Worm (Caenorhabditis elegans) whole organism, mixed stage, embryonic: ENCODE measurements around the gene Y62E10A.24.

Experiments
- M03D4.4 ChIP-seq: sonication (generic microtip); optimal IDR thresholded peaks from 2 replicates; lab custom pipeline; 2017; ENCODE audit warnings: mild to moderate bottlenecking, missing genetic modification characterization, missing compliant biosample characterization
- bed-3 ChIP-seq: fragments of 200-800 bp; sonication (Bioruptor generic); optimal IDR thresholded peaks from 3 replicates; lab custom pipeline; 2018; ENCODE audit warnings: mild to moderate bottlenecking, missing genetic modification characterization, moderate library complexity, missing compliant biosample characterization
- blmp-1 ChIP-seq: fragments of 150-350 bp; optimal IDR thresholded peaks from 2 replicates; lab custom pipeline; 2014; ENCODE audit warnings: missing biosample characterization, missing genetic modification characterization
- ceh-39 ChIP-seq: fragments of 150-350 bp; optimal IDR thresholded peaks from 2 replicates; lab custom pipeline; 2014; ENCODE audit warnings: missing biosample characterization, missing genetic modification characterization
- ceh-43 ChIP-seq: fragments of 200-800 bp; sonication (Bioruptor generic); optimal IDR thresholded peaks from 2 replicates; lab custom pipeline; 2018; ENCODE audit warnings: mild to moderate bottlenecking, missing genetic modification characterization, moderate library complexity, missing compliant biosample characterization
- ceh-83 ChIP-seq: fragments of 200-800 bp; sonication (Bioruptor generic); optimal IDR thresholded peaks from 2 replicates; lab custom pipeline; 2018; ENCODE audit warnings: mild to moderate bottlenecking, missing genetic modification characterization, missing compliant biosample characterization
- ces-1 ChIP-seq: fragments of 150-350 bp; optimal IDR thresholded peaks from 2 replicates; lab custom pipeline; 2014; ENCODE audit warnings: missing biosample characterization, missing genetic modification reagents, missing genetic modification characterization
- drap-1 ChIP-seq: fragments of 200-800 bp; sonication (Bioruptor generic); optimal IDR thresholded peaks from 3 replicates; lab custom pipeline; 2018; ENCODE audit warnings: mild to moderate bottlenecking, missing genetic modification characterization, missing compliant biosample characterization
- elt-1 ChIP-seq: sonication (generic microtip); optimal IDR thresholded peaks from 2 replicates; lab custom pipeline; 2017; ENCODE audit warnings: missing genetic modification characterization, mild to moderate bottlenecking, missing compliant biosample characterization, antibody characterized with exemption, moderate library complexity, borderline replicate concordance; ENCODE audit not compliant: insufficient read depth
- elt-3 ChIP-seq: fragments of 150-350 bp; optimal IDR thresholded peaks from 2 replicates; lab custom pipeline; 2014; ENCODE audit warnings: missing biosample characterization, missing genetic modification characterization
- flh-1 ChIP-seq: fragments of 200-800 bp; sonication (Bioruptor generic); optimal IDR thresholded peaks from 2 replicates; lab custom pipeline; 2018; ENCODE audit warnings: mild to moderate bottlenecking, missing genetic modification characterization, moderate library complexity, missing compliant biosample characterization
- hlh-1 ChIP-seq: fragments of 150-350 bp; optimal IDR thresholded peaks from 2 replicates; lab custom pipeline; 2014; ENCODE audit warnings: missing biosample characterization, missing genetic modification reagents, missing genetic modification characterization
- lin-13 ChIP-seq: fragments of 150-350 bp; optimal IDR thresholded peaks from 2 replicates; lab custom pipeline; 2014; ENCODE audit warnings: missing biosample characterization, missing genetic modification characterization
- lin-32 ChIP-seq: fragments of 200-800 bp; sonication (Bioruptor generic); optimal IDR thresholded peaks from 2 replicates; lab custom pipeline; 2018; ENCODE audit warnings: mild to moderate bottlenecking, missing genetic modification characterization, missing compliant biosample characterization
- lsy-2 ChIP-seq: fragments of 150-350 bp; optimal IDR thresholded peaks from 2 replicates; lab custom pipeline; 2014; ENCODE audit warnings: missing biosample characterization, missing genetic modification characterization
- mep-1 ChIP-seq: fragments of 150-350 bp; optimal IDR thresholded peaks from 2 replicates; lab custom pipeline; 2017; ENCODE audit warnings: missing biosample characterization, missing genetic modification reagents, missing genetic modification characterization, inconsistent platforms
- mls-2 ChIP-seq: sonication (generic microtip); optimal IDR thresholded peaks from 2 replicates; lab custom pipeline; 2016; ENCODE audit warnings: mild to moderate bottlenecking, missing genetic modification characterization, moderate library complexity, missing compliant biosample characterization
- nhr-12 ChIP-seq: fragments of 150-350 bp; optimal IDR thresholded peaks from 2 replicates; lab custom pipeline; 2014; ENCODE audit warnings: missing biosample characterization, missing genetic modification characterization
- nhr-2 ChIP-seq: fragments of 150-350 bp; optimal IDR thresholded peaks from 2 replicates; lab custom pipeline; 2014; ENCODE audit warnings: missing biosample characterization, missing genetic modification characterization
- nhr-237 ChIP-seq: fragments of 150-350 bp; optimal IDR thresholded peaks from 2 replicates; lab custom pipeline; 2014; ENCODE audit warnings: missing biosample characterization, missing genetic modification characterization
- nhr-28 ChIP-seq: fragments of 150-350 bp; optimal IDR thresholded peaks from 2 replicates; lab custom pipeline; 2014; ENCODE audit warnings: missing biosample characterization, missing genetic modification characterization
- pha-4 ChIP-seq: fragments of 150-350 bp; optimal IDR thresholded peaks from 2 replicates; lab custom pipeline; 2018; ENCODE audit warnings: missing biosample characterization, missing genetic modification reagents, missing genetic modification characterization
- sem-2 ChIP-seq: fragments of 200-800 bp; sonication (Bioruptor generic); optimal IDR thresholded peaks from 2 replicates; lab custom pipeline; 2018; ENCODE audit warnings: mild to moderate bottlenecking, missing genetic modification characterization, missing compliant biosample characterization
- snpc-4 ChIP-seq: fragments of 150-350 bp; optimal IDR thresholded peaks from 2 replicates; lab custom pipeline; 2014; ENCODE audit warnings: missing biosample characterization, missing genetic modification characterization
- sptf-1 ChIP-seq: sonication (generic microtip); optimal IDR thresholded peaks from 2 replicates; lab custom pipeline; 2017; ENCODE audit warnings: mild to moderate bottlenecking, missing genetic modification characterization, moderate library complexity, missing compliant biosample characterization
- tbx-8 ChIP-seq: fragments of 200-800 bp; sonication (Bioruptor generic); optimal IDR thresholded peaks from 2 replicates; lab custom pipeline; 2018; ENCODE audit warnings: mild to moderate bottlenecking, missing genetic modification characterization, moderate library complexity, missing compliant biosample characterization
- unc-120 ChIP-seq: sonication (generic microtip); optimal IDR thresholded peaks from 2 replicates; lab custom pipeline; 2017; ENCODE audit warnings: missing genetic modification characterization, missing compliant biosample characterization; ENCODE audit not compliant: poor library complexity, severe bottlenecking
- unc-39 ChIP-seq: fragments of 150-350 bp; optimal IDR thresholded peaks from 2 replicates; lab custom pipeline; 2014; ENCODE audit warnings: missing biosample characterization, missing genetic modification characterization
- zip-8 ChIP-seq: fragments of 150-350 bp; optimal IDR thresholded peaks from 2 replicates; lab custom pipeline; 2014; ENCODE audit warnings: missing biosample characterization, missing genetic modification characterization
- ztf-11 ChIP-seq: fragments of 150-350 bp; optimal IDR thresholded peaks from 2 replicates; lab custom pipeline; 2014; ENCODE audit warnings: missing biosample characterization, missing genetic modification characterization

Gene Y62E10A.24

DNA sequence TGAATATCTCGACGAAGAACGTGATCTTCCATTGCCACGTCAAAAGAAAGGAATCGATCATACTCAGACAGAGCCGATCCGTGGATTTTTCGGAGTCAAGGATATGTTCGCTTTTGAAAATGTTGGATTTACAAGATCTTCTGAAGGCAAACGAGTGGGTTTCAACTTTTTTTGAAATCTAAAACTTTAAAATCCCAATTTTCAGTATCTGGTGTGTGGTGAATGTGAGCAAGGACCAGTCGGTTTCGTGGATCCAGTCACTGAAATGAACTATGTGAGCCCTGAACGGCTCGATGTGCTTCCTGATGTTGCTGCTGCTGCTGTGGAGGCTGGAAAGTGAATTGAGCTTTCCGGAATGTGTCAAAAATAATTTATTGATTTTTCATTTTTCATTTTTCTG lies 16.4 kb downstream of the Y62E10A.24 start, which contains the start of gene lsm-3:
Gene lsm-3 (plus strand): TSS at position 301 of the 400 bp plus-strand sequence.
- no peak for TF ChIP-seq M03D4.4 (tag; lab: Kevin White, UChicago)
- TF ChIP-seq flh-1 (GFP tag; lab: Kevin White, UChicago): no peak
- no peak for TF ChIP-seq mls-2
- no peak for TF ChIP-seq elt-3

DNA sequence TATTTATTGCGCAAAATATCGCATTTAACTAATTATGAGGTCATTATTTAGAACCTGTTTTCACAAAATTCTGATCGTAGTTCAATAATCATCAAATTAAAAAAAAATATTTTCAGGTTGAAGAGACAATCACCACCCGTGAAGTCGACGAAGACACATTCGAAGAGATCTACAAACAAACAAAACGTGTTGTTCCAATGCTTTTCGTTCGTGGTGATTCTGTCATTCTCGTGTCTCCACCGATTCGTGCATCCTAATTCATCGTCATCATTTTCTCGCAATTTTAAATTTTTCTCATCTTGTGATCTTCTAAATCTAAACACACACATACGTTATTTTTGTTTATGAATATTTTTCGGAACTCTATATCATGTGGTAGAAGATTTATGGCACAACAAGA lies 18.3 kb downstream of the Y62E10A.24 start:
- no peak for TF ChIP-seq ztf-11
- no peak for TF ChIP-seq lin-13 (tag; lab: Kevin White, UChicago)
- no peak for TF ChIP-seq nhr-28 (tag; lab: Kevin White, UChicago)
- TF ChIP-seq nhr-237 (tag; lab: Kevin White, UChicago): peak; percentile 3
- no peak for TF ChIP-seq flh-1 (GFP tag; lab: Kevin White, UChicago)
- no peak for TF ChIP-seq sem-2 (GFP tag; lab: Kevin White, UChicago)
- TF ChIP-seq, all 35 proteins: peak for 1

DNA sequence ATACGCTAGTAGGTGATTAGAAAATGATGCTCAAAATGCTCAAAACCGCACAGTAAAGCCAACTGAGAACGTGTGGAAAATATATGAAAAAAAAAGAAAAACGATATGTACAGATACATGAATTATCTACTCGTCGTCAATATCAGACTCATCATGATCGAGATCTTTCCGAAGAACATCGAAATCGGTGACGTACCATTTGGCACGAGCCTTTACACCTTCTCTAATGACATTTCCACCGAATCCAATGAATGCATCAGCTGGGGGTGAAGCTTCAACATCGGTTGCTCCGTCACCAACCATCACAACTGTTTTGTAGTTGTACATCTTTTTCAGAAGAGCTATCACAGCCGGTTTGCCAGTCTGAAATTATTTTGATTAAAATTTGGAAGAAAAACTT lies 18.7 kb downstream of the Y62E10A.24 start:
- TF ChIP-seq ceh-83 (GFP tag; lab: Kevin White, UChicago) (no peak), unc-39 (tag; lab: Kevin White, UChicago) (no peak), lsy-2 (no peak), elt-1 (tag; lab: Kevin White, UChicago) (no peak), mep-1 (no peak), sptf-1 (tag; lab: Kevin White, UChicago) (no peak), snpc-4 (tag; lab: Kevin White, UChicago) (no peak), ceh-43 (no peak), drap-1 (GFP tag; lab: Kevin White, UChicago) (no peak), ztf-11 (no peak), blmp-1 (tag; lab: Kevin White, UChicago) (no peak), hlh-1 (no peak), pha-4 (tag; lab: Kevin White, UChicago) (no peak), lin-13 (tag; lab: Kevin White, UChicago) (no peak)

DNA sequence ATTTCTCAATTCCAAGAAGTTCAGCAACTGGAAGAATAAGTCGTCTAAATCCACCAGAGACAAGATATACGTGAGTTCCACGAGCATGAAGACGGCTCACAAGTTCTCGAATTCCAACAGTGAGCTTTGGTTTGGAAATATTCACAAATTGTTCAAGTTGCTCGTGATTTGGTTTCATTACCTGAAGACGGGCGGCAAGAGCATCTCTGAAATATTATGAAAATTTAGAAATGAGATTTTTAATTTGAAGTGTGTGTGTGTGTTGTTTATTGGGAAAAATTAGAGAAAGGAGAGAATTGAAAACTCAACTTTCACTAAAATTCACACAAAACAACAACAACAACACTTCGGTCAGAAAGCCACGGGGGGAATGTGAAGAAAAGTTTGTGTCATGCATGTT lies 20.3 kb downstream of the Y62E10A.24 start:
- TF ChIP-seq ztf-11 (no peak), lin-32 (no peak), zip-8 (tag; lab: Kevin White, UChicago) (no peak), unc-120 (tag; lab: Kevin White, UChicago) (no peak), bed-3 (GFP tag; lab: Kevin White, UChicago) (no peak), nhr-2 (no peak), ces-1 (no peak), tbx-8 (GFP tag; lab: Kevin White, UChicago) (no peak), sem-2 (GFP tag; lab: Kevin White, UChicago) (no peak), hlh-1 (no peak), nhr-237 (tag; lab: Kevin White, UChicago) (no peak), flh-1 (GFP tag; lab: Kevin White, UChicago) (no peak), nhr-28 (tag; lab: Kevin White, UChicago) (no peak), nhr-12 (tag; lab: Kevin White, UChicago) (no peak), unc-39 (tag; lab: Kevin White, UChicago) (no peak), drap-1 (GFP tag; lab: Kevin White, UChicago) (no peak), ceh-83 (GFP tag; lab: Kevin White, UChicago) (no peak)
- TF ChIP-seq, all 35 proteins: peak for 0

DNA sequence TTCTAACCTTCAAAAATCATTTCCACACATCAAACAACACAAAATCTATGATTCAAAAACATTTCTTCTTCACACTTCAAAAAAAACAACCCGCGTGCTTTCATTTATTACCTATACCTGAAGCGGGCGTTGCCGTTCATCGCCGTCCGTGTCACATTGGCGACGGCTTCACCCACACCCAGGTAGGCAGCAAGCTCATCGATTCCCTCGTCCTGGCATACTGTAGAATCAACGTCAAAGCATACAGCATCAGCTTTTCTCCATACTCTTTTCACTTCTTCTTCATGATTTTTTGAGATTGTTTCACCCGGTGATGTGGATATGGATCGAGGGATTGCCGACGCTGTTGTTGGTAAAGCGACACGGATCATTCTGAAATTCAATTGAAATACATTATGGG lies 21.7 kb downstream of the Y62E10A.24 start:
- TF ChIP-seq unc-120 (tag; lab: Kevin White, UChicago): no peak
- no peak for TF ChIP-seq ceh-39 (tag; lab: Kevin White, UChicago)
- no peak for TF ChIP-seq flh-1 (GFP tag; lab: Kevin White, UChicago)
- no peak for TF ChIP-seq ces-1
- TF ChIP-seq snpc-4 (tag; lab: Kevin White, UChicago): no peak
- TF ChIP-seq, all 35 proteins: peak for 0

DNA sequence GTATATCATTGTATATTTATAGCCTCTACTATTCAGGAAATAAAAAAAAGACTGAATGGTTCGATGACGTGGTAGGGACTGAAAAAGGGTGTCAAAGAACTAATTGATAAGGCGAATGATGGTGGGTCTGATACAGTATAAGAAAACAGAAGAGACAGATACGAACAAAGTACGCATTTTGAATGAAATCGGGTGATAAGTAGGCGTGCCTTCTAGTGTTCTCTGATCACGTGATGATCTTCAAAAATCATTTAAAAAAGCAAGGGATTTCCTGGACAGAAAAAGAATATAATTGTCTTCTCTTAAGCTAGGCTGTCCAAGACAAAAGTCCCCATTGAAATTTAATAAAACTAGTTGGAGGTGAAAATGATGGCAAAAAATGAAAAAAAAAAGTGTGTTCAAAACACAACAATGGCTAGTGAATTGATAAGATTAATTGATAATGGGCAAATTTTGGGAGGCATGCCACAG lies 22.8 kb downstream of the Y62E10A.24 start:
- TF ChIP-seq mls-2: no peak
- no peak for TF ChIP-seq elt-3
- TF ChIP-seq flh-1 (GFP tag; lab: Kevin White, UChicago): no peak
- TF ChIP-seq ceh-83 (GFP tag; lab: Kevin White, UChicago): no peak
- no peak for TF ChIP-seq ztf-11
- TF ChIP-seq ceh-39 (tag; lab: Kevin White, UChicago): no peak
- no peak for TF ChIP-seq M03D4.4 (tag; lab: Kevin White, UChicago)
- no peak for TF ChIP-seq drap-1 (GFP tag; lab: Kevin White, UChicago)
- no peak for TF ChIP-seq elt-1 (tag; lab: Kevin White, UChicago)
- TF ChIP-seq lsy-2: no peak
